Fruit fly (Drosophila melanogaster) whole organism, embryonic: Measurements from ENCODE around the gene CG10252.

ENCODE experiments used
- BtbVII ChIP-seq: fragments of 200-800 bp; sonication (Bioruptor generic); optimal IDR thresholded peaks from 3 replicates; lab custom pipeline; 2017; ENCODE audit warnings: missing biosample characterization, mild to moderate bottlenecking, missing genetic modification characterization
- C15 ChIP-seq: fragments of 200-800 bp; sonication (Bioruptor generic); IDR thresholded peaks from 3 replicates; pipeline ENCODE4 v1.3.6; 2022; ENCODE audit warnings: missing biosample characterization, missing genetic modification characterization
- CG10267 ChIP-seq: fragments of 200-800 bp; sonication (Bioruptor generic); optimal IDR thresholded peaks from 2 replicates; lab custom pipeline; 2018; ENCODE audit warnings: missing biosample characterization, mild to moderate bottlenecking, missing genetic modification characterization, moderate library complexity
- CG11456 ChIP-seq: fragments of 200-800 bp; sonication (Bioruptor generic); IDR thresholded peaks from 3 replicates; pipeline ENCODE4 v1.3.6; 2022; ENCODE audit warnings: missing biosample characterization, missing genetic modification characterization
- CG13287 ChIP-seq: fragments of 200-800 bp; sonication (Bioruptor generic); IDR thresholded peaks from 2 replicates; pipeline ENCODE4 v1.3.6; 2022; ENCODE audit warnings: missing biosample characterization, missing genetic modification characterization; ENCODE audit not compliant: partially characterized antibody
- CG13424 ChIP-seq: fragments of 200-800 bp; sonication (Bioruptor generic); optimal IDR thresholded peaks from 2 replicates; lab custom pipeline; 2019; ENCODE audit warnings: missing biosample characterization, mild to moderate bottlenecking, missing genetic modification characterization, moderate library complexity
- CG15073 ChIP-seq: fragments of 200-800 bp; sonication (Bioruptor generic); optimal IDR thresholded peaks from 2 replicates; lab custom pipeline; 2016; ENCODE audit warnings: missing biosample characterization, missing genetic modification characterization
- CG16815 ChIP-seq: fragments of 200-800 bp; sonication (Bioruptor generic); optimal IDR thresholded peaks from 3 replicates; lab custom pipeline; 2017; ENCODE audit warnings: missing biosample characterization, mild to moderate bottlenecking, missing genetic modification characterization
- CG17912 ChIP-seq: fragments of 200-800 bp; sonication (Bioruptor generic); optimal IDR thresholded peaks from 2 replicates; lab custom pipeline; 2018; ENCODE audit warnings: missing biosample characterization, mild to moderate bottlenecking, missing genetic modification characterization
- CG18599 ChIP-seq: fragments of 200-800 bp; sonication (Bioruptor generic); optimal IDR thresholded peaks from 3 replicates; lab custom pipeline; 2017; ENCODE audit warnings: missing biosample characterization, missing genetic modification characterization, mild to moderate bottlenecking, moderate library complexity, missing genetic modification reagents
- CG2678 ChIP-seq: fragments of 200-800 bp; sonication (Bioruptor generic); optimal IDR thresholded peaks from 3 replicates; lab custom pipeline; 2019; ENCODE audit warnings: missing biosample characterization, mild to moderate bottlenecking, missing genetic modification characterization, moderate library complexity
- CG32532 ChIP-seq: fragments of 200-800 bp; sonication (Bioruptor generic); IDR thresholded peaks from 2 replicates; pipeline ENCODE4 v1.3.6; 2022; ENCODE audit warnings: missing biosample characterization, missing genetic modification characterization
- CG7556 ChIP-seq: fragments of 200-800 bp; sonication (Bioruptor generic); optimal IDR thresholded peaks from 2 replicates; lab custom pipeline; 2017; ENCODE audit warnings: missing biosample characterization, mild to moderate bottlenecking, missing genetic modification characterization
- CG7928 ChIP-seq: fragments of 200-800 bp; sonication (Bioruptor generic); optimal IDR thresholded peaks from 2 replicates; lab custom pipeline; 2017; ENCODE audit warnings: missing biosample characterization, mild to moderate bottlenecking, missing genetic modification characterization
- CG8281 ChIP-seq: fragments of 200-800 bp; sonication (Bioruptor generic); optimal IDR thresholded peaks from 2 replicates; lab custom pipeline; 2018; ENCODE audit warnings: missing biosample characterization, mild to moderate bottlenecking, missing genetic modification characterization, moderate library complexity
- CTCF ChIP-seq: fragments of 200-800 bp; sonication (Bioruptor generic); optimal IDR thresholded peaks from 2 replicates; lab custom pipeline; 2017; ENCODE audit warnings: missing biosample characterization, mild to moderate bottlenecking, missing genetic modification characterization, moderate library complexity
- CoRest ChIP-seq: fragments of 200-800 bp; sonication (Bioruptor generic); optimal IDR thresholded peaks from 3 replicates; lab custom pipeline; 2018; ENCODE audit warnings: missing biosample characterization, mild to moderate bottlenecking, missing genetic modification characterization, moderate library complexity
- Deaf1 ChIP-seq: fragments of 200-800 bp; optimal IDR thresholded peaks from 3 replicates; lab custom pipeline; 2019; ENCODE audit warnings: missing biosample characterization, mild to moderate bottlenecking, missing genetic modification characterization, moderate library complexity
- Dip2 ChIP-seq: fragments of 200-800 bp; sonication (Bioruptor generic); IDR thresholded peaks from 2 replicates; pipeline ENCODE4 v1.3.6; 2022; ENCODE audit warnings: missing biosample characterization, missing genetic modification characterization
- Doc3 ChIP-seq: fragments of 200-800 bp; sonication (Bioruptor generic); IDR thresholded peaks from 3 replicates; pipeline ENCODE4 v1.3.6; 2022; ENCODE audit warnings: missing biosample characterization, missing genetic modification characterization; ENCODE audit not compliant: partially characterized antibody
- Drgx ChIP-seq: fragments of 200-800 bp; sonication (Bioruptor generic); IDR thresholded peaks from 2 replicates; pipeline ENCODE4 v1.3.6; 2022; ENCODE audit warnings: missing biosample characterization, missing genetic modification characterization
- Eip74EF ChIP-seq, 2 experiments: fragments of 200-800 bp in 1 of 2; fragments of >200 bp in 1 of 2; sonication (Bioruptor generic) in 1 of 2; optimal IDR thresholded peaks; 2 replicates each; lab custom pipeline; 2017 to 2019; ENCODE audit warnings: missing biosample characterization in 2 of 2, missing genetic modification characterization in 2 of 2, mild to moderate bottlenecking in 1 of 2, moderate library complexity in 1 of 2
- Ets65A ChIP-seq: fragments of 200-800 bp; sonication (Bioruptor generic); peaks from one replicate; lab custom pipeline; 2016; ENCODE audit warnings: missing biosample characterization, missing genetic modification characterization
- HHEX ChIP-seq: fragments of 200-800 bp; sonication (Bioruptor generic); optimal IDR thresholded peaks from 3 replicates; lab custom pipeline; 2017; ENCODE audit warnings: missing biosample characterization, mild to moderate bottlenecking, missing genetic modification characterization, missing genetic modification reagents
- Max ChIP-seq: fragments of 200-800 bp; sonication (Bioruptor generic); optimal IDR thresholded peaks from 2 replicates; lab custom pipeline; 2016; ENCODE audit warnings: missing biosample characterization, mild to moderate bottlenecking, missing genetic modification characterization
- Trl ChIP-seq, 3 experiments: fragments of >200 bp in 2 of 3; fragments of 200-800 bp in 1 of 3; sonication (Bioruptor generic) in 1 of 3; optimal IDR thresholded peaks; 2 replicates in 1 of 3; 3 replicates in 2 of 3; lab custom pipeline; 2016 to 2017; ENCODE audit warnings: missing biosample characterization in 1 of 3, missing genetic modification characterization in 1 of 3
- caup ChIP-seq: fragments of 200-800 bp; sonication (Bioruptor generic); optimal IDR thresholded peaks from 3 replicates; lab custom pipeline; 2017; ENCODE audit warnings: missing biosample characterization, mild to moderate bottlenecking, missing genetic modification characterization, moderate library complexity; ENCODE audit not compliant: severe bottlenecking
- croc ChIP-seq: fragments of 200-800 bp; sonication (Bioruptor generic); conservative IDR thresholded peaks from 3 replicates; pipeline ENCODE4 v1.3.6; 2022; ENCODE audit warnings: missing biosample characterization, missing genetic modification characterization
- crp ChIP-seq, 2 experiments: fragments of 200-800 bp; sonication (Bioruptor generic); optimal IDR thresholded peaks; 2 replicates in 1 of 2; 3 replicates in 1 of 2; lab custom pipeline; 2017; ENCODE audit warnings: missing biosample characterization in 2 of 2, missing genetic modification characterization in 2 of 2, mild to moderate bottlenecking in 1 of 2, moderate library complexity in 1 of 2
- cwo ChIP-seq: fragments of 200-800 bp; sonication (Bioruptor generic); optimal IDR thresholded peaks from 3 replicates; lab custom pipeline; 2017; ENCODE audit warnings: missing biosample characterization, missing genetic modification characterization, mild to moderate bottlenecking, moderate library complexity, missing genetic modification reagents
- ewg ChIP-seq: fragments of 200-800 bp; sonication (Bioruptor generic); optimal IDR thresholded peaks from 3 replicates; lab custom pipeline; 2017; ENCODE audit warnings: mild to moderate bottlenecking, missing biosample characterization, missing genetic modification reagents, missing genetic modification characterization
- exex ChIP-seq: fragments of 200-800 bp; sonication (Bioruptor generic); optimal IDR thresholded peaks from 4 replicates; lab custom pipeline; 2018; ENCODE audit warnings: missing biosample characterization, mild to moderate bottlenecking, missing genetic modification characterization, moderate library complexity
- gro ChIP-seq: fragments of 200-800 bp; sonication (Bioruptor generic); optimal IDR thresholded peaks from 2 replicates; lab custom pipeline; 2016; ENCODE audit warnings: missing biosample characterization, missing genetic modification characterization
- hkb ChIP-seq, 2 experiments: fragments of 200-800 bp in 1 of 2; fragments of >200 bp in 1 of 2; sonication (Bioruptor generic) in 1 of 2; IDR thresholded peaks in 1 of 2; optimal IDR thresholded peaks in 1 of 2; 2 replicates each; pipeline versions ENCODE4 v1.3.6 to Lab custom; 2017 to 2022; ENCODE audit warnings: missing biosample characterization in 1 of 2, missing genetic modification characterization in 1 of 2
- kay ChIP-seq: fragments of 200-800 bp; sonication (Bioruptor generic); optimal IDR thresholded peaks from 2 replicates; lab custom pipeline; 2016; ENCODE audit warnings: missing biosample characterization, missing genetic modification characterization
- nerfin-1 ChIP-seq: fragments of 200-800 bp; sonication (Bioruptor generic); optimal IDR thresholded peaks from 3 replicates; lab custom pipeline; 2019; ENCODE audit warnings: missing biosample characterization, mild to moderate bottlenecking, missing genetic modification characterization, moderate library complexity
- row ChIP-seq: fragments of 200-800 bp; sonication (Bioruptor generic); IDR thresholded peaks from 3 replicates; pipeline ENCODE4 v1.3.6; 2022; ENCODE audit warnings: missing biosample characterization, missing genetic modification characterization
- scrt ChIP-seq: fragments of 200-800 bp; sonication (Bioruptor generic); optimal IDR thresholded peaks from 2 replicates; lab custom pipeline; 2018; ENCODE audit warnings: missing biosample characterization, mild to moderate bottlenecking, missing genetic modification characterization, moderate library complexity
- tll ChIP-seq, 2 experiments: fragments of 200-800 bp in 1 of 2; fragments of >200 bp in 1 of 2; sonication (Bioruptor generic) in 1 of 2; optimal IDR thresholded peaks; 2 replicates each; lab custom pipeline; 2017 to 2019; ENCODE audit warnings: missing biosample characterization in 2 of 2, missing genetic modification characterization in 2 of 2, mild to moderate bottlenecking in 1 of 2, moderate library complexity in 1 of 2

The CG10252 gene

dm6 chr3R:23667451-23667850 lies 28.6 kb downstream of the CG10252 start (continued):
- TF ChIP-seq row (0 out of 3 replicates have a peak, but pooled peaks have one; percentile 35), caup (GFP tag; lab: Kevin White, UChicago) (peak; percentile 7), HHEX (GFP tag; lab: Kevin White, UChicago) (peak; percentile 22), CG7556 (GFP tag; lab: Kevin White, UChicago) (peak; percentile 51), CG13424 (peak; percentile 14), CG2678 (tag; lab: Kevin White, UChicago) (peak; percentile 38), cwo (GFP tag; lab: Kevin White, UChicago) (peak; percentile 23), BtbVII (GFP tag; lab: Kevin White, UChicago) (peak; percentile 31), CoRest (tag; lab: Kevin White, UChicago) (peak; percentile 6)

DNA sequence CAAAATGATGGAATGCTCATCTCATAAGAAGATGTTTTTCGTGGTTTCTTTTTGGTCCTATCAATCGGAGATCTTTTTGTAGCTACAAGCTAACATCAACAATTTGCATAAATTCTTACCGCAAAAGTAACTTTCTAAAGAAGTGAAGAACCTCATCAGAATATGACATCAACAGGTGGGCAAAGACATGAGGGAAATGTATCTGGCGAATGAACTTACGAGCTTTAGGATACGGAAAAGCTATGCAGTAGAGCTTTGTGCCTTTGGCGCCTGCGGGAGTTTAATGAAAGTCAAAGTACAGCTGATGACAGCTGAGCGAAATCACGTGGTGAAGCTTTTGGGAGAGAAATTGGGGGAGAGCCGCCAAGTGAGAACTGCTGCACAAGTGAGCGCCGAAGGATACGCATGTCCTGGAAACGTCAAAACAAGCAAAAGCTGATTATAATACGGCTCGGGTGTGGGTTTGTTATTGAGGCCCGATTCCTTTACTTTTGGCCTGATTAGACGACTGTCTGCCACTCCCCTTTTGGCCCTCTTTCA lies 29.3 kb downstream of the CG10252 start:
- no peak for TF ChIP-seq CG7928 (GFP tag; lab: Kevin White, UChicago)
- TF ChIP-seq CG10267 = no peak
- TF ChIP-seq CTCF (GFP tag; lab: Kevin White, UChicago) = peak; percentile 38
- no peak for TF ChIP-seq CG15073 (GFP tag; lab: Kevin White, UChicago)
- no peak for TF ChIP-seq kay
- TF ChIP-seq Ets65A = peak; percentile 86
- TF ChIP-seq croc (GFP tag; lab: Robert Waterston, UW) = no peak
- no peak for TF ChIP-seq hkb (optimal IDR thresholded peaks at IDR 0.05; lab: Kevin White, UChicago)
- TF ChIP-seq hkb (GFP tag; IDR thresholded peaks at IDR 0.05; lab: Robert Waterston, UW) = no peak
- TF ChIP-seq Trl (optimal IDR thresholded peaks at IDR 0.05; lab: Kevin White, UChicago) = peak; percentile 43 to 54
- TF ChIP-seq Trl (GFP tag; optimal IDR thresholded peaks at IDR 0.05; lab: Kevin White, UChicago) = no peak
- no peak for TF ChIP-seq Eip74EF (GFP tag; optimal IDR thresholded peaks at IDR 0.05; lab: Kevin White, UChicago)
- TF ChIP-seq crp (GFP tag; optimal IDR thresholded peaks at IDR 0.05; lab: Kevin White, UChicago) = peak in 1 of 2 experiments; percentile 53
- TF ChIP-seq CG8281 (tag; lab: Kevin White, UChicago) = no peak
- no peak for TF ChIP-seq CG11456 (GFP tag; lab: Robert Waterston, UW)
- peak; percentile 93 for TF ChIP-seq scrt (GFP tag; lab: Kevin White, UChicago)
- TF ChIP-seq CG18599 (GFP tag; lab: Kevin White, UChicago) = no peak
- TF ChIP-seq CG17912 (GFP tag; lab: Kevin White, UChicago) = no peak
- TF ChIP-seq Dip2 (GFP tag; lab: Robert Waterston, UW) = no peak
- TF ChIP-seq Deaf1 (tag; lab: Kevin White, UChicago) = no peak
- TF ChIP-seq Drgx (GFP tag; lab: Robert Waterston, UW) = 0 out of 2 replicates have a peak, but pooled peaks have one; percentile 21
- TF ChIP-seq Max (GFP tag; lab: Kevin White, UChicago) = no peak
- TF ChIP-seq Doc3 = no peak
- peak; percentile 10; the same call in 1 of the 2 replicates for TF ChIP-seq CG32532 (GFP tag; lab: Robert Waterston, UW)
- no peak for TF ChIP-seq gro
- TF ChIP-seq CG13287 (GFP tag; lab: Robert Waterston, UW) = no peak; the same call in 1 of the 2 replicates
- no peak for TF ChIP-seq exex (tag; lab: Kevin White, UChicago)
- no peak for TF ChIP-seq C15 (GFP tag; lab: Robert Waterston, UW)
- TF ChIP-seq ewg = peak; percentile 73
- TF ChIP-seq, all 482 proteins: peak for 8

- TF ChIP-seq tll (GFP tag; optimal IDR thresholded peaks at IDR 0.05; lab: Kevin White, UChicago) (no peak), scrt (GFP tag; lab: Kevin White, UChicago) (peak; percentile 99), CG16815 (GFP tag; lab: Kevin White, UChicago) (no peak), nerfin-1 (tag; lab: Kevin White, UChicago) (no peak), CTCF (GFP tag; lab: Kevin White, UChicago) (peak; percentile 87)
Measured at dm6 chr3R:23664437-23664836, 31.6 kb downstream of the CG10252 start.
